Fruit fly (Drosophila melanogaster) whole organism, embryonic: ENCODE results near the gene srp.

ENCODE experiments used
- BEAF-32 ChIP-seq: fragments of 200-800 bp; sonication (Bioruptor generic); optimal IDR thresholded peaks from 3 replicates; lab custom pipeline; 2017; ENCODE audit warnings: missing biosample characterization, missing genetic modification characterization, mild to moderate bottlenecking, moderate library complexity, missing genetic modification reagents
- BtbVII ChIP-seq: fragments of 200-800 bp; sonication (Bioruptor generic); optimal IDR thresholded peaks from 3 replicates; lab custom pipeline; 2017; ENCODE audit warnings: missing biosample characterization, mild to moderate bottlenecking, missing genetic modification characterization
- Bteb2 ChIP-seq: fragments of 200-800 bp; sonication (Bioruptor generic); optimal IDR thresholded peaks from 2 replicates; lab custom pipeline; 2016; ENCODE audit warnings: missing biosample characterization, missing genetic modification characterization
- CG10274 ChIP-seq: fragments of 200-800 bp; sonication (Bioruptor generic); optimal IDR thresholded peaks from 3 replicates; lab custom pipeline; 2017; ENCODE audit warnings: missing biosample characterization, mild to moderate bottlenecking, missing genetic modification characterization
- CG10543 ChIP-seq: fragments of 200-800 bp; sonication (Bioruptor generic); optimal IDR thresholded peaks from 3 replicates; lab custom pipeline; 2017; ENCODE audit warnings: missing biosample characterization, mild to moderate bottlenecking, missing genetic modification characterization, moderate library complexity
- CG1647 ChIP-seq: fragments of 200-800 bp; sonication (Bioruptor generic); optimal IDR thresholded peaks from 3 replicates; lab custom pipeline; 2016; ENCODE audit warnings: missing biosample characterization, missing genetic modification characterization
- CG16813 ChIP-seq: fragments of 200-800 bp; sonication (Bioruptor generic); IDR thresholded peaks from 3 replicates; pipeline ENCODE4 v1.3.6; 2022; ENCODE audit warnings: missing biosample characterization, missing genetic modification characterization; ENCODE audit not compliant: partially characterized antibody
- CG17361 ChIP-seq: fragments of 200-800 bp; sonication (Bioruptor generic); IDR thresholded peaks from 3 replicates; pipeline ENCODE4 v1.3.6; 2022; ENCODE audit warnings: missing biosample characterization, missing genetic modification characterization
- CG17829 ChIP-seq: fragments of 200-800 bp; optimal IDR thresholded peaks from 2 replicates; lab custom pipeline; 2019; ENCODE audit warnings: missing biosample characterization, mild to moderate bottlenecking, missing genetic modification characterization, moderate library complexity
- CG1792 ChIP-seq: fragments of 200-800 bp; sonication (Bioruptor generic); optimal IDR thresholded peaks from 2 replicates; lab custom pipeline; 2016; ENCODE audit warnings: missing biosample characterization, missing genetic modification characterization
- CG4404 ChIP-seq: fragments of 200-800 bp; sonication (Bioruptor generic); IDR thresholded peaks from 2 replicates; pipeline ENCODE4 v1.3.6; 2022; ENCODE audit warnings: missing biosample characterization, missing genetic modification characterization
- CG7745 ChIP-seq: fragments of 200-800 bp; sonication (Bioruptor generic); optimal IDR thresholded peaks from 2 replicates; lab custom pipeline; 2018; ENCODE audit warnings: missing biosample characterization, mild to moderate bottlenecking, missing genetic modification characterization, moderate library complexity
- CG7928 ChIP-seq: fragments of 200-800 bp; sonication (Bioruptor generic); optimal IDR thresholded peaks from 2 replicates; lab custom pipeline; 2017; ENCODE audit warnings: missing biosample characterization, mild to moderate bottlenecking, missing genetic modification characterization
- CG9797 ChIP-seq: fragments of 200-800 bp; sonication (Bioruptor generic); optimal IDR thresholded peaks from 3 replicates; lab custom pipeline; 2018; ENCODE audit warnings: missing biosample characterization, mild to moderate bottlenecking, missing genetic modification characterization
- D ChIP-seq, 2 experiments: fragments of 200-800 bp in 1 of 2; fragments of >200 bp in 1 of 2; sonication (Bioruptor generic) in 1 of 2; optimal IDR thresholded peaks; 2 replicates in 1 of 2; 3 replicates in 1 of 2; lab custom pipeline; 2017; ENCODE audit warnings: mild to moderate bottlenecking in 1 of 2, missing biosample characterization in 1 of 2, missing genetic modification characterization in 1 of 2, missing genetic modification reagents in 1 of 2
- Deaf1 ChIP-seq: fragments of 200-800 bp; optimal IDR thresholded peaks from 3 replicates; lab custom pipeline; 2019; ENCODE audit warnings: missing biosample characterization, mild to moderate bottlenecking, missing genetic modification characterization, moderate library complexity
- Doc3 ChIP-seq: fragments of 200-800 bp; sonication (Bioruptor generic); IDR thresholded peaks from 3 replicates; pipeline ENCODE4 v1.3.6; 2022; ENCODE audit warnings: missing biosample characterization, missing genetic modification characterization; ENCODE audit not compliant: partially characterized antibody
- Eip74EF ChIP-seq, 2 experiments: fragments of 200-800 bp in 1 of 2; fragments of >200 bp in 1 of 2; sonication (Bioruptor generic) in 1 of 2; optimal IDR thresholded peaks; 2 replicates each; lab custom pipeline; 2017 to 2019; ENCODE audit warnings: missing biosample characterization in 2 of 2, missing genetic modification characterization in 2 of 2, mild to moderate bottlenecking in 1 of 2, moderate library complexity in 1 of 2
- MBD-R2 ChIP-seq: fragments of 200-800 bp; sonication (Bioruptor generic); IDR thresholded peaks from 2 replicates; pipeline ENCODE4 v1.3.6; 2022; ENCODE audit warnings: missing biosample characterization, missing genetic modification characterization
- Mad ChIP-seq: fragments of 200-800 bp; sonication (Bioruptor generic); optimal IDR thresholded peaks from 2 replicates; lab custom pipeline; 2016; ENCODE audit warnings: missing biosample characterization, missing genetic modification characterization
- Six4 ChIP-seq: fragments of 200-800 bp; sonication (Bioruptor generic); optimal IDR thresholded peaks from 2 replicates; lab custom pipeline; 2016; ENCODE audit warnings: missing biosample characterization, missing genetic modification characterization
- Stat92E ChIP-seq, 3 experiments: fragments of >200 bp in 2 of 3; fragments of 200-800 bp in 1 of 3; sonication (Bioruptor generic) in 1 of 3; optimal IDR thresholded peaks; 2 replicates each; lab custom pipeline; 2017 to 2019; ENCODE audit warnings: missing biosample characterization in 3 of 3, missing genetic modification characterization in 3 of 3, mild to moderate bottlenecking in 1 of 3, moderate library complexity in 1 of 3
- Tbp ChIP-seq: fragments of >200 bp; optimal IDR thresholded peaks from 2 replicates; lab custom pipeline; 2018; ENCODE audit warnings: missing biosample characterization, missing genetic modification characterization
- Trl ChIP-seq, 3 experiments: fragments of >200 bp in 2 of 3; fragments of 200-800 bp in 1 of 3; sonication (Bioruptor generic) in 1 of 3; optimal IDR thresholded peaks; 2 replicates in 1 of 3; 3 replicates in 2 of 3; lab custom pipeline; 2016 to 2017; ENCODE audit warnings: missing biosample characterization in 1 of 3, missing genetic modification characterization in 1 of 3
- Usf ChIP-seq: fragments of 200-800 bp; sonication (Bioruptor generic); optimal IDR thresholded peaks from 2 replicates; lab custom pipeline; 2017; ENCODE audit warnings: missing genotype, missing biosample characterization, missing genetic modification characterization
- Vsx1 ChIP-seq: fragments of 200-800 bp; sonication (Bioruptor generic); optimal IDR thresholded peaks from 2 replicates; lab custom pipeline; 2017; ENCODE audit warnings: missing biosample characterization, mild to moderate bottlenecking, missing genetic modification characterization, missing genetic modification reagents
- Xrp1 ChIP-seq: fragments of 200-800 bp; sonication (Bioruptor generic); IDR thresholded peaks from 2 replicates; pipeline ENCODE4 v1.3.6; 2022; ENCODE audit warnings: missing biosample characterization, missing genetic modification characterization
- ap ChIP-seq: fragments of 200-800 bp; sonication (Bioruptor generic); IDR thresholded peaks from 2 replicates; pipeline ENCODE4 v1.3.6; 2022; ENCODE audit warnings: missing biosample characterization, missing genetic modification characterization
- bab2 ChIP-seq: fragments of 200-800 bp; sonication (Bioruptor generic); optimal IDR thresholded peaks from 2 replicates; lab custom pipeline; 2016; ENCODE audit warnings: missing biosample characterization, missing genetic modification characterization
- bcd ChIP-seq: fragments of 200-800 bp; sonication (Bioruptor generic); optimal IDR thresholded peaks from 2 replicates; lab custom pipeline; 2017; ENCODE audit warnings: missing biosample characterization, mild to moderate bottlenecking, missing genetic modification characterization
- cad ChIP-seq: fragments of >200 bp; optimal IDR thresholded peaks from 2 replicates; lab custom pipeline; 2017; ENCODE audit warnings: missing biosample characterization, missing genetic modification characterization
- cas ChIP-seq: fragments of 200-800 bp; sonication (Bioruptor generic); IDR thresholded peaks from 2 replicates; pipeline ENCODE4 v1.3.6; 2022; ENCODE audit warnings: missing biosample characterization, missing genetic modification characterization
- dmrt99B ChIP-seq: fragments of 200-800 bp; sonication (Bioruptor generic); optimal IDR thresholded peaks from 2 replicates; lab custom pipeline; 2018; ENCODE audit warnings: missing biosample characterization, mild to moderate bottlenecking, missing genetic modification characterization, moderate library complexity
- fd102C ChIP-seq: fragments of 200-800 bp; sonication (Bioruptor generic); optimal IDR thresholded peaks from 2 replicates; lab custom pipeline; 2018; ENCODE audit warnings: missing biosample characterization, mild to moderate bottlenecking, missing genetic modification characterization, moderate library complexity
- hth ChIP-seq: fragments of >200 bp; optimal IDR thresholded peaks from 2 replicates; lab custom pipeline; 2017; ENCODE audit warnings: inconsistent platforms
- ind ChIP-seq: fragments of 200-800 bp; sonication (Bioruptor generic); optimal IDR thresholded peaks from 3 replicates; lab custom pipeline; 2016; ENCODE audit warnings: missing biosample characterization, missing genetic modification characterization
- insv ChIP-seq, 2 experiments: fragments of 200-800 bp; sonication (Bioruptor generic); optimal IDR thresholded peaks; 3 replicates each; lab custom pipeline; 2016 to 2018; ENCODE audit warnings: missing biosample characterization in 2 of 2, missing genetic modification characterization in 2 of 2
- klu ChIP-seq: fragments of 200-800 bp; sonication (Bioruptor generic); IDR thresholded peaks from 2 replicates; pipeline ENCODE4 v1.3.6; 2022; ENCODE audit warnings: missing biosample characterization, missing genetic modification characterization
- lab ChIP-seq: fragments of 200-800 bp; sonication (Bioruptor generic); optimal IDR thresholded peaks from 3 replicates; lab custom pipeline; 2017; ENCODE audit warnings: missing biosample characterization, missing genetic modification characterization, mild to moderate bottlenecking, moderate library complexity, missing genetic modification reagents
- lilli ChIP-seq: fragments of 200-800 bp; sonication (Bioruptor generic); optimal IDR thresholded peaks from 3 replicates; lab custom pipeline; 2016; ENCODE audit warnings: missing biosample characterization, missing genetic modification characterization
- lov ChIP-seq, 2 experiments: fragments of 200-800 bp in 1 of 2; fragments of >200 bp in 1 of 2; sonication (Bioruptor generic) in 1 of 2; IDR thresholded peaks in 1 of 2; optimal IDR thresholded peaks in 1 of 2; 2 replicates in 1 of 2; 3 replicates in 1 of 2; pipeline versions ENCODE4 v1.3.6 to Lab custom; 2017 to 2022; ENCODE audit warnings: missing biosample characterization in 1 of 2, missing genetic modification characterization in 1 of 2
- scrt ChIP-seq: fragments of 200-800 bp; sonication (Bioruptor generic); optimal IDR thresholded peaks from 2 replicates; lab custom pipeline; 2018; ENCODE audit warnings: missing biosample characterization, mild to moderate bottlenecking, missing genetic modification characterization, moderate library complexity
- slp2 ChIP-seq: fragments of 200-800 bp; sonication (Bioruptor generic); optimal IDR thresholded peaks from 2 replicates; lab custom pipeline; 2016; ENCODE audit warnings: missing biosample characterization, missing genetic modification characterization
- sob ChIP-seq: fragments of 200-800 bp; sonication (Bioruptor generic); IDR thresholded peaks from 2 replicates; pipeline ENCODE4 v1.3.6; 2022; ENCODE audit warnings: missing biosample characterization, missing genetic modification characterization
- stc ChIP-seq: fragments of 200-800 bp; sonication (Bioruptor generic); IDR thresholded peaks from 2 replicates; pipeline ENCODE4 v1.3.6; 2022; ENCODE audit warnings: missing biosample characterization, missing genetic modification characterization
- tgo ChIP-seq: fragments of 200-800 bp; sonication (Bioruptor generic); IDR thresholded peaks from 3 replicates; pipeline ENCODE4 v1.3.6; 2022; ENCODE audit warnings: missing biosample characterization, missing genetic modification characterization
- trem ChIP-seq: fragments of 200-800 bp; optimal IDR thresholded peaks from 3 replicates; lab custom pipeline; 2019; ENCODE audit warnings: missing biosample characterization, mild to moderate bottlenecking, missing genetic modification characterization, moderate library complexity
- unc-4 ChIP-seq: fragments of 200-800 bp; sonication (Bioruptor generic); IDR thresholded peaks from 2 replicates; pipeline ENCODE4 v1.3.6; 2022; ENCODE audit warnings: missing biosample characterization, missing genetic modification characterization; ENCODE audit not compliant: partially characterized antibody
- vfl ChIP-seq: fragments of 200-800 bp; sonication (Bioruptor generic); optimal IDR thresholded peaks from 2 replicates; lab custom pipeline; 2016; ENCODE audit warnings: missing biosample characterization, missing genetic modification characterization
- zen ChIP-seq: fragments of 200-800 bp; sonication (Bioruptor generic); optimal IDR thresholded peaks from 3 replicates; lab custom pipeline; 2018; ENCODE audit warnings: missing biosample characterization, mild to moderate bottlenecking, missing genetic modification characterization, moderate library complexity

srp gene

dm6 chr3R:15947605-15948004 is 38.3 kb upstream of the srp start (continued):
- TF ChIP-seq BEAF-32 (GFP tag; lab: Kevin White, UChicago) (no peak), unc-4 (GFP tag; lab: Robert Waterston, UW) (no peak), cad (no peak), CG7745 (tag; lab: Kevin White, UChicago) (no peak), Xrp1 (GFP tag; lab: Robert Waterston, UW) (no peak), Vsx1 (GFP tag; lab: Kevin White, UChicago) (no peak), CG1647 (no peak), CG7928 (GFP tag; lab: Kevin White, UChicago) (no peak), Usf (GFP tag; lab: Kevin White, UChicago) (no peak), Doc3 (no peak), Mad (GFP tag; lab: Kevin White, UChicago) (no peak), fd102C (no peak), zen (tag; lab: Kevin White, UChicago) (no peak), stc (GFP tag; lab: Robert Waterston, UW) (no peak), CG9797 (GFP tag; lab: Kevin White, UChicago) (no peak), lab (GFP tag; lab: Kevin White, UChicago) (no peak), ap (no peak), insv (GFP tag; optimal IDR thresholded peaks at IDR 0.05; lab: Kevin White, UChicago) (no peak), D (optimal IDR thresholded peaks at IDR 0.05; lab: Kevin White, UChicago) (no peak), D (GFP tag; optimal IDR thresholded peaks at IDR 0.05; lab: Kevin White, UChicago) (no peak), Eip74EF (GFP tag; optimal IDR thresholded peaks at IDR 0.05; lab: Kevin White, UChicago) (no peak), Bteb2 (GFP tag; lab: Kevin White, UChicago) (no peak), klu (GFP tag; lab: Robert Waterston, UW) (no peak), Stat92E (GFP tag; optimal IDR thresholded peaks at IDR 0.05; lab: Kevin White, UChicago) (no peak), ind (GFP tag; lab: Kevin White, UChicago) (no peak), dmrt99B (tag; lab: Kevin White, UChicago) (no peak), sob (GFP tag; lab: Robert Waterston, UW) (no peak), CG17361 (no peak), slp2 (GFP tag; lab: Kevin White, UChicago) (no peak), lov (optimal IDR thresholded peaks at IDR 0.05; lab: Kevin White, UChicago) (no peak), lov (GFP tag; IDR thresholded peaks at IDR 0.05; lab: Robert Waterston, UW) (no peak), bab2 (no peak), CG17829 (tag; lab: Kevin White, UChicago) (no peak), CG10274 (GFP tag; lab: Kevin White, UChicago) (no peak), bcd (GFP tag; lab: Kevin White, UChicago) (no peak), vfl (GFP tag; lab: Kevin White, UChicago) (no peak), Tbp (no peak), lilli (no peak), trem (tag; lab: Kevin White, UChicago) (no peak), tgo (GFP tag; lab: Robert Waterston, UW) (no peak), CG1792 (GFP tag; lab: Kevin White, UChicago) (no peak), CG4404 (GFP tag; lab: Robert Waterston, UW) (0 out of 2 replicates have a peak, but pooled peaks have one; percentile 26), hth (no peak), CG16813 (GFP tag; lab: Robert Waterston, UW) (no peak), Trl (optimal IDR thresholded peaks at IDR 0.05; lab: Kevin White, UChicago) (no peak), Trl (GFP tag; optimal IDR thresholded peaks at IDR 0.05; lab: Kevin White, UChicago) (no peak), CG10543 (GFP tag; lab: Kevin White, UChicago) (no peak), Deaf1 (tag; lab: Kevin White, UChicago) (no peak), BtbVII (GFP tag; lab: Kevin White, UChicago) (no peak), MBD-R2 (GFP tag; lab: Robert Waterston, UW) (peak; percentile 27; the same call in 1 of the 2 replicates), scrt (GFP tag; lab: Kevin White, UChicago) (peak; percentile 47), Six4 (GFP tag; lab: Kevin White, UChicago) (no peak), cas (GFP tag; lab: Robert Waterston, UW) (no peak)
